Worm (Caenorhabditis elegans): Measurements from ENCODE around the gene Y43E12A.3.

DNA sequence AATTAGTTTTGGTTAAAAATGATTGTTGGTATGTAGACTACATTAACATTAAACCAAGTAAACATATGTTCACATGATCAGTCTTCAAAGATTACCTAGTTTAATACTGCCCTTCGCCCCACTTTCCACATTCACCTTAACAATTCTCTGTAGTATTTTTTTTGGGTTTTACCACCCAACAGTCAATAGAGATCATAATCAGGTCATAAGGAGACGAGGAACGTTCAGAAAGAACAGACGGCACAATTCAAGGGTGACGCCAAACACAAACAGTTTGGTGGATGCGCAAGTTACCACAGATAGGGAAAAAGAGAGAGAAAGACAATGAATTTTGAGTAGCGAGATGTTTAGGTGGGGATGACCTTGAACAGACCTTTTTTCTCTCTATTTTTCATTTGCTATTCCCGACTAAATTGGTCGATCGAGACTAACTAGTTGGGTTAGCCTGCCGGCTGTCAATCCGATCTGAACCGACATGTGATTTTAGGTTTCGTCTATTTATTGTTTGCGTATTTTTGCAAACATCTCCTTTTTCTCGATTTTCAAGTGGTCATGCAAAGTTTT, 16.0 kb upstream of the Y43E12A.3 start:
- TF ChIP-seq pqm-1 (tag; optimal IDR thresholded peaks at IDR 0.05) (no peak), fkh-10 (GFP tag; optimal IDR thresholded peaks at IDR 0.05) (no peak), gmeb-2 (tag; optimal IDR thresholded peaks at IDR 0.05) (no peak), ets-4 (tag; optimal IDR thresholded peaks at IDR 0.05) (no peak), odd-2 (tag; optimal IDR thresholded peaks at IDR 0.05) (no peak), C08G9.2 (tag; optimal IDR thresholded peaks at IDR 0.05) (no peak), rnt-1 (tag; optimal IDR thresholded peaks at IDR 0.05) (no peak)

Measured in whole organism, late embryonic.